Worm (Caenorhabditis elegans) whole organism, early embryonic: ENCODE measurements around the gene F16G10.10.

ENCODE experiments used
- aly-1 ChIP-seq: sonication (generic microtip); optimal IDR thresholded peaks from 2 replicates; lab custom pipeline; 2016; ENCODE audit warnings: missing genetic modification characterization, missing compliant biosample characterization
- ama-1 ChIP-seq: fragments of 150-350 bp; optimal IDR thresholded peaks from 2 replicates; lab custom pipeline; 2014
- ceh-13 ChIP-seq: fragments of 200-800 bp; sonication (Bioruptor generic); optimal IDR thresholded peaks from 2 replicates; lab custom pipeline; 2018; ENCODE audit warnings: mild to moderate bottlenecking, missing genetic modification characterization, missing compliant biosample characterization
- ets-7 ChIP-seq: sonication (generic microtip); optimal IDR thresholded peaks from 2 replicates; lab custom pipeline; 2016; ENCODE audit warnings: missing genotype, missing genetic modification characterization, missing compliant biosample characterization
- flt-1 ChIP-seq: fragments of 200-800 bp; sonication (Bioruptor generic); IDR thresholded peaks from 2 replicates; pipeline ENCODE4 v1.3.6; 2022; ENCODE audit warnings: missing genetic modification characterization, missing compliant biosample characterization
- hmg-4 ChIP-seq: fragments of 200-800 bp; sonication (Bioruptor generic); optimal IDR thresholded peaks from 2 replicates; lab custom pipeline; 2018; ENCODE audit warnings: mild to moderate bottlenecking, missing genetic modification characterization, missing compliant biosample characterization
- hnd-1 ChIP-seq: sonication (generic microtip); optimal IDR thresholded peaks from 2 replicates; lab custom pipeline; 2016; ENCODE audit warnings: missing genetic modification characterization, missing compliant biosample characterization
- tbx-11 ChIP-seq: fragments of 200-800 bp; sonication (Bioruptor generic); IDR thresholded peaks from 2 replicates; pipeline ENCODE4 v1.3.6; 2022; ENCODE audit warnings: missing genetic modification characterization, missing compliant biosample characterization

- TF ChIP-seq hnd-1 (tag; lab: Kevin White, UChicago), result no peak
- TF ChIP-seq flt-1, result no peak
- TF ChIP-seq aly-1 (tag; lab: Kevin White, UChicago), result no peak
- no peak for TF ChIP-seq ama-1 (lab: Kevin White, UChicago)
- TF ChIP-seq tbx-11 (GFP tag; lab: Robert Waterston, UW), result no peak
- TF ChIP-seq ets-7 (tag; lab: Kevin White, UChicago), result no peak
- TF ChIP-seq hmg-4, result no peak
- no peak for TF ChIP-seq ceh-13 (GFP tag; lab: Kevin White, UChicago)
These were observed 11.1 kb downstream of the F16G10.10 start for ce11 chrII:2379673-2380072.
